Worm (Caenorhabditis elegans) whole organism, L3 larva: Measurements from ENCODE around the gene C50C3.12.

ENCODE experiments used
- R02D3.7 ChIP-seq: fragments of 150-350 bp; optimal IDR thresholded peaks from 2 replicates; lab custom pipeline; 2014; ENCODE audit warnings: missing biosample characterization, missing genetic modification characterization
- ZK546.5 ChIP-seq: sonication (generic microtip); optimal IDR thresholded peaks from 2 replicates; lab custom pipeline; 2017; ENCODE audit warnings: missing biosample characterization, missing genetic modification characterization
- aly-2 ChIP-seq: fragments of 150-350 bp; optimal IDR thresholded peaks from 2 replicates; lab custom pipeline; 2014; ENCODE audit warnings: missing biosample characterization, missing genetic modification characterization
- ama-1 ChIP-seq: fragments of 150-350 bp; optimal IDR thresholded peaks from 2 replicates; lab custom pipeline; 2018
- ceh-28 ChIP-seq: fragments of 150-350 bp; optimal IDR thresholded peaks from 2 replicates; lab custom pipeline; 2014; ENCODE audit warnings: missing biosample characterization, missing genetic modification reagents, missing genetic modification characterization
- ceh-82 ChIP-seq: fragments of 150-350 bp; optimal IDR thresholded peaks from 2 replicates; lab custom pipeline; 2014; ENCODE audit warnings: missing biosample characterization, missing genetic modification characterization
- ceh-9 ChIP-seq: sonication (generic microtip); optimal IDR thresholded peaks from 2 replicates; lab custom pipeline; 2018; ENCODE audit warnings: missing biosample characterization, missing genetic modification characterization
- egl-27 ChIP-seq: sonication (generic microtip); optimal IDR thresholded peaks from 4 replicates; lab custom pipeline; 2017; ENCODE audit warnings: missing biosample characterization, missing genetic modification reagents, missing genetic modification characterization
- egl-5 ChIP-seq: fragments of 150-350 bp; optimal IDR thresholded peaks from 2 replicates; lab custom pipeline; 2017; ENCODE audit warnings: missing biosample characterization, missing genetic modification reagents, missing genetic modification characterization, inconsistent platforms
- elt-2 ChIP-seq: sonication (generic microtip); optimal IDR thresholded peaks from 2 replicates; lab custom pipeline; 2016; ENCODE audit warnings: missing genetic modification reagents, mild to moderate bottlenecking, missing genetic modification characterization, missing compliant biosample characterization
- elt-3 ChIP-seq, 3 experiments: fragments of 150-350 bp in 1 of 3; sonication (generic microtip) in 2 of 3; optimal IDR thresholded peaks; 2 replicates in 2 of 3; 4 replicates in 1 of 3; lab custom pipeline; 2014 to 2017; ENCODE audit warnings: missing biosample characterization in 3 of 3, missing genetic modification characterization in 3 of 3
- fkh-10 ChIP-seq: sonication (generic microtip); optimal IDR thresholded peaks from 2 replicates; lab custom pipeline; 2017; ENCODE audit warnings: missing biosample characterization, missing genetic modification reagents, missing genetic modification characterization
- fkh-2 ChIP-seq: fragments of 150-350 bp; optimal IDR thresholded peaks from 2 replicates; lab custom pipeline; 2014; ENCODE audit warnings: missing biosample characterization, missing genetic modification reagents, missing genetic modification characterization
- fos-1 ChIP-seq: fragments of 150-350 bp; optimal IDR thresholded peaks from 2 replicates; lab custom pipeline; 2014; ENCODE audit warnings: missing biosample characterization, missing genetic modification characterization
- jun-1 ChIP-seq: fragments of 150-350 bp; optimal IDR thresholded peaks from 2 replicates; lab custom pipeline; 2014; ENCODE audit warnings: missing biosample characterization, missing genetic modification reagents, missing genetic modification characterization
- lin-15B ChIP-seq: fragments of 150-350 bp; optimal IDR thresholded peaks from 2 replicates; lab custom pipeline; 2014; ENCODE audit warnings: missing biosample characterization, missing genetic modification characterization
- lin-39 ChIP-seq: fragments of 150-350 bp; optimal IDR thresholded peaks from 2 replicates; lab custom pipeline; 2018; ENCODE audit warnings: missing biosample characterization, missing genetic modification reagents, missing genetic modification characterization
- lsy-12 ChIP-seq: sonication (generic microtip); optimal IDR thresholded peaks from 2 replicates; lab custom pipeline; 2016; ENCODE audit warnings: mild to moderate bottlenecking, missing genetic modification characterization, missing compliant biosample characterization
- mdl-1 ChIP-seq: fragments of 150-350 bp; optimal IDR thresholded peaks from 2 replicates; lab custom pipeline; 2014; ENCODE audit warnings: missing biosample characterization, missing genetic modification characterization
- mml-1 ChIP-seq: fragments of 150-350 bp; sonication (generic microtip); optimal IDR thresholded peaks from 3 replicates; lab custom pipeline; 2014; ENCODE audit warnings: missing biosample characterization, missing genetic modification characterization
- nfya-1 ChIP-seq: sonication (generic microtip); optimal IDR thresholded peaks from 2 replicates; lab custom pipeline; 2017; ENCODE audit warnings: missing genetic modification characterization, mild to moderate bottlenecking, missing compliant biosample characterization, antibody characterized with exemption, moderate library complexity; ENCODE audit not compliant: insufficient read depth
- nhr-11 ChIP-seq: fragments of 150-350 bp; optimal IDR thresholded peaks from 2 replicates; lab custom pipeline; 2014; ENCODE audit warnings: missing biosample characterization, missing genetic modification characterization
- nhr-12 ChIP-seq: fragments of 150-350 bp; optimal IDR thresholded peaks from 2 replicates; lab custom pipeline; 2014; ENCODE audit warnings: missing biosample characterization, missing genetic modification characterization
- nhr-23 ChIP-seq: fragments of 150-350 bp; optimal IDR thresholded peaks from 2 replicates; lab custom pipeline; 2014; ENCODE audit warnings: missing biosample characterization, missing genetic modification reagents, missing genetic modification characterization
- nhr-237 ChIP-seq: fragments of 150-350 bp; optimal IDR thresholded peaks from 2 replicates; lab custom pipeline; 2014; ENCODE audit warnings: missing biosample characterization, missing genetic modification characterization
- nhr-28 ChIP-seq: fragments of 150-350 bp; optimal IDR thresholded peaks from 2 replicates; lab custom pipeline; 2014; ENCODE audit warnings: missing biosample characterization, missing genetic modification characterization
- nhr-43 ChIP-seq: sonication (generic microtip); optimal IDR thresholded peaks from 2 replicates; lab custom pipeline; 2016; ENCODE audit warnings: mild to moderate bottlenecking, missing genetic modification characterization, missing compliant biosample characterization; ENCODE audit not compliant: poor library complexity, severe bottlenecking
- nhr-67 ChIP-seq: fragments of 150-350 bp; optimal IDR thresholded peaks from 2 replicates; lab custom pipeline; 2014; ENCODE audit warnings: missing biosample characterization, missing genetic modification characterization
- nhr-76 ChIP-seq: fragments of 150-350 bp; sonication (generic microtip); optimal IDR thresholded peaks from 5 replicates; lab custom pipeline; 2014; ENCODE audit warnings: missing biosample characterization, missing genetic modification characterization
- nhr-77 ChIP-seq: fragments of 150-350 bp; optimal IDR thresholded peaks from 2 replicates; lab custom pipeline; 2014; ENCODE audit warnings: missing biosample characterization, missing genetic modification characterization
- pqm-1 ChIP-seq: fragments of 150-350 bp; optimal IDR thresholded peaks from 2 replicates; lab custom pipeline; 2017; ENCODE audit warnings: missing biosample characterization, missing genetic modification characterization, inconsistent platforms
- sea-2 ChIP-seq: fragments of 150-350 bp; sonication (generic microtip); optimal IDR thresholded peaks from 4 replicates; lab custom pipeline; 2014; ENCODE audit warnings: missing biosample characterization, missing genetic modification reagents, missing genetic modification characterization
- snpc-4 ChIP-seq: fragments of 150-350 bp; optimal IDR thresholded peaks from 2 replicates; lab custom pipeline; 2014; ENCODE audit warnings: missing biosample characterization, missing genetic modification characterization
- ztf-4 ChIP-seq: fragments of 150-350 bp; optimal IDR thresholded peaks from 2 replicates; lab custom pipeline; 2014; ENCODE audit warnings: missing biosample characterization, missing genetic modification characterization

The C50C3.12 gene

ce11 chrIII:8163788-8164423 is 12.5 kb upstream of the C50C3.12 start, which contains the start of gene prp-8 (continued):
- peak; percentile 60 for TF ChIP-seq ama-1 (lab: Kevin White, UChicago)

ce11 chrIII:8164771-8165170 is 11.6 kb upstream of the C50C3.12 start:
- no peak for TF ChIP-seq snpc-4 (tag; lab: Kevin White, UChicago)
- no peak for TF ChIP-seq fkh-10 (GFP tag; lab: Kevin White, UChicago)
- no peak for TF ChIP-seq nhr-76 (tag; lab: Kevin White, UChicago)
- TF ChIP-seq nhr-12 (tag; lab: Kevin White, UChicago) = no peak
- no peak for TF ChIP-seq egl-27 (tag; lab: Kevin White, UChicago)
- TF ChIP-seq sea-2 = no peak
- no peak for TF ChIP-seq lin-15B (tag; lab: Kevin White, UChicago)
- TF ChIP-seq ceh-9 (tag; lab: Kevin White, UChicago) = no peak
- no peak for TF ChIP-seq elt-2 (tag; lab: Kevin White, UChicago)
- no peak for TF ChIP-seq nhr-237 (tag; lab: Kevin White, UChicago)
- TF ChIP-seq ceh-28 = no peak
- TF ChIP-seq nhr-43 (tag; lab: Kevin White, UChicago) = no peak
- no peak for TF ChIP-seq mdl-1

DNA sequence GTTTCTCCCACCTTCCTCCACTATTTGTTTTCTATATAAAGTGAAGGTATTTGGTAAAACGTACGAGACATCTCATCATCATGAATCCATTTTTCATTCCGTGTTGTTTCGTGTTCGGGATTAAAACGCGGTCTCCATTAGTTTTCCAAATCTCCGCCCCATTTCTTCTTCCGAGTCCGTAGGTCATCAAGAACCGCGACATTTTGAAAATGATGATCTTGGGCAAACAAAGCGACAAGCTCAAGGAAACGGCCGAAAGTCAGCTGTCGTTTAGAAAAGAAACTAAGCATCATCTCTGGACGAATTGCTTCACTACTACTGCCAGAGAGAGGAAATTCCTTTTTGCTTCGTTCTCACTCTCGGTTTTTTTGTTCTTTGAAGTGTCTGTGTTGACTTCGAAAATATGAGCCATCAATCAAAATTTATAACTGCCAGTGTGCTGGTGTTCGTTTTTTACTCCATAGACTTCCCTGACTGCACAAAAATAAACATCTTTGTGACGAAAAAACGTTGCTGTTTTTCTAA is 3.7 kb upstream of the C50C3.12 start:
- peak; percentile 54 for TF ChIP-seq egl-5
- TF ChIP-seq aly-2 (tag; lab: Kevin White, UChicago) = no peak
- no peak for TF ChIP-seq jun-1
- TF ChIP-seq lin-39 (tag; lab: Kevin White, UChicago) = peak; percentile 58

DNA sequence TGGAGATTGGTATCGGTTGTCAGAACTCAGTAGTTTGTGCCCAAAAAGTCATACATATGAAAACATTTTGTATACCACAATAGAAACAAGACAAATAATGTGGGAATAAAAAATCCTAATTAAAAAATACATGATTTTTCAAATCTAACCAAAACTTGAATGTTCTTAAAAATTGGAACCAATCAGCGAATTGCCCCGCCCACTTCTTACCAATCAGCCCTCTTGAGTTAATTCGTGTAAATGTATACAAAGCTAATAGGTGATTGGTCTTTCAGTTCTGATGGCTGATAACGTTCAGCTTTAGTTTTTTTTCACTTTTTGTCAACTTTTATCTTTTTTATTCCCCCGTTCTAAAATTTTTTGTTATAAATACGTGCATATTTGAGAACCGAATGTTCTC is 1.1 kb upstream of the C50C3.12 start:
- TF ChIP-seq nfya-1 (tag; lab: Kevin White, UChicago) (peak; percentile 86), jun-1 (no peak)

DNA sequence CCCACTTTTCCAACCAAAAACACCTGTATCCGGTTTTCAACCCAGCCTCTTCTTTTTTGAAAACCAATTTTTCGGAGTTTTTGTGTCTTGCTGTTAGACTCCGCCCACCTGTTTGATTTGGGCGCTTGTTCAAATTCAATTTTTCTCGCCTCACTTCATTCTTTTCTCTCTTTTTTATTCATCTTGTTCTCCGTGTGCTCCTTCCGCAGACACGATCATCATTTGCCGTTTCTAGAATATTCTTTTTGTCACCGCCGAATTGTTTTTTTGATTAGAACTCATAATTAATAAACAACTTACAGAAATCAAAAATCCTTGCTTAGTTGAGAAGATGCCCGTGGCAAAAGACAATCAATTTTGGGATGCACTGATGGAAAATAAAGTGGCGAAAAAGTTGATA is 2.6 kb downstream of the C50C3.12 start, which contains the start of gene C50C3.5:
TSS of gene C50C3.5 (plus strand) at position 301 of the 400 bp plus-strand sequence.
- TF ChIP-seq nhr-23 (no peak), lsy-12 (no peak), nhr-76 (tag; lab: Kevin White, UChicago) (no peak), ztf-4 (no peak), nhr-67 (no peak), ZK546.5 (no peak), R02D3.7 (tag; lab: Kevin White, UChicago) (no peak), pqm-1 (tag; lab: Kevin White, UChicago) (no peak), aly-2 (tag; lab: Kevin White, UChicago) (no peak), ceh-82 (tag; lab: Kevin White, UChicago) (no peak), nhr-43 (tag; lab: Kevin White, UChicago) (no peak), nhr-28 (tag; lab: Kevin White, UChicago) (no peak), elt-3 (tag; optimal IDR thresholded peaks at IDR 0.05; lab: Kevin White, UChicago) (no peak), nhr-77 (tag; lab: Kevin White, UChicago) (no peak), fkh-2 (tag; lab: Kevin White, UChicago) (no peak), lin-39 (tag; lab: Kevin White, UChicago) (no peak), ceh-9 (tag; lab: Kevin White, UChicago) (no peak), mml-1 (tag; lab: Kevin White, UChicago) (no peak)
- TF ChIP-seq, all 47 proteins: peak for 0

DNA sequence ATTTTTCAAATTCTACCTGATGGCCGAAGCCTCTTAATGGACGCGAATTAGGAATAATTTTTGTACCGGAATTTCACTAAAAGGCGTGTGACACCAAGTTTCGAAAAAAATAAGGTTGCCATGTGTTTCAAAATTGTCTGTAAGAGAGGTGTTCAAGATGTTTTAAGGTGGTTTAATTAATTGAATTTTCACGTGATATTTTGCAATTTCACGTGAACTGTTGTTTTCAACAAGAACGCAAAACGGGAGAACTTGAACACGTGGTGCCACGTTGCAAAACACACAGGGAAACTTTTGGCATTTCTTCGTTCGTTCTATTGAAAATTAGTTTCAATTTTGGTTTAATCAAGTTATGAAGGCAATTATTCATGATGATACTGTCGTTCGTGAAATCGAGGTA is 5.2 kb downstream of the C50C3.12 start, which contains the start of gene spc-2:
TSS of gene spc-2 (plus strand) at position 301 of the 400 bp plus-strand sequence.
- TF ChIP-seq nhr-237 (tag; lab: Kevin White, UChicago) = no peak
- no peak for TF ChIP-seq fos-1 (tag; lab: Kevin White, UChicago)
- TF ChIP-seq ztf-4 = no peak
- no peak for TF ChIP-seq nhr-11 (tag; lab: Kevin White, UChicago)
- TF ChIP-seq nhr-28 (tag; lab: Kevin White, UChicago) = no peak
- no peak for TF ChIP-seq lin-15B (tag; lab: Kevin White, UChicago)
